Fruit fly (Drosophila melanogaster): ENCODE measurements around the gene CG15546.
A peak's percentile ranks its signal among the peaks of the same experiment; 100 is the strongest.

Gene CG15546

dm6 chr3R:30912402-30912801, 36.4 kb upstream of the CG15546 start, which contains the start of gene Ptx1 (continued):
- TF ChIP-seq HLH54F (GFP tag; optimal IDR thresholded peaks at IDR 0.05): no peak
- TF ChIP-seq ato (GFP tag; IDR thresholded peaks at IDR 0.05; ENCODE audit: partially characterized antibody): no peak
- TF ChIP-seq phol (tag; optimal IDR thresholded peaks at IDR 0.05): peak; percentile 88
- TF ChIP-seq CG1832 (GFP tag; optimal IDR thresholded peaks at IDR 0.05): peak; percentile 100
- TF ChIP-seq CG3838 (GFP tag; optimal IDR thresholded peaks at IDR 0.05): no peak
- no peak for TF ChIP-seq Awh (GFP tag; IDR thresholded peaks at IDR 0.05)
- no peak for TF ChIP-seq Six4 (GFP tag; optimal IDR thresholded peaks at IDR 0.05)
- no peak for TF ChIP-seq CG8944 (GFP tag; optimal IDR thresholded peaks at IDR 0.05)
- 0 out of 3 replicates have a peak, but pooled peaks have one; percentile 47 for TF ChIP-seq z (GFP tag; IDR thresholded peaks at IDR 0.05)
- no peak for TF ChIP-seq disco-r (GFP tag; optimal IDR thresholded peaks at IDR 0.05)
- TF ChIP-seq Lhr (GFP tag; optimal IDR thresholded peaks at IDR 0.05): no peak
- no peak for TF ChIP-seq CG15601 (tag; optimal IDR thresholded peaks at IDR 0.05)
- TF ChIP-seq Neu2 (GFP tag; optimal IDR thresholded peaks at IDR 0.05; ENCODE audit: borderline replicate concordance): no peak
- TF ChIP-seq CG15514 (GFP tag; optimal IDR thresholded peaks at IDR 0.05): no peak
- TF ChIP-seq psq (GFP tag; optimal IDR thresholded peaks at IDR 0.05): no peak
- TF ChIP-seq ro (GFP tag; IDR thresholded peaks at IDR 0.05): no peak
- TF ChIP-seq CG6813 (GFP tag; optimal IDR thresholded peaks at IDR 0.05): no peak
- peak; percentile 80 for TF ChIP-seq sna (GFP tag; IDR thresholded peaks at IDR 0.05; ENCODE audit: partially characterized antibody)
- no peak for TF ChIP-seq tx (GFP tag; optimal IDR thresholded peaks at IDR 0.05)
- TF ChIP-seq CG17328 (GFP tag; IDR thresholded peaks at IDR 0.05): 0 out of 2 replicates have a peak, but pooled peaks have one; percentile 17
- TF ChIP-seq CG12155 (GFP tag; optimal IDR thresholded peaks at IDR 0.05): peak; percentile 100
- TF ChIP-seq crol (GFP tag; IDR thresholded peaks at IDR 0.05): peak; percentile 93
- TF ChIP-seq Ptx1 (GFP tag; IDR thresholded peaks at IDR 0.05): peak; percentile 52
- no peak for TF ChIP-seq fu2 (GFP tag; optimal IDR thresholded peaks at IDR 0.05)
- TF ChIP-seq CG10321 (GFP tag; IDR thresholded peaks at IDR 0.05): peak; percentile 98
- no peak for TF ChIP-seq bcd (GFP tag; optimal IDR thresholded peaks at IDR 0.05)
- no peak for TF ChIP-seq Bdp1 (GFP tag; optimal IDR thresholded peaks at IDR 0.05)
- TF ChIP-seq CG2712 (tag; optimal IDR thresholded peaks at IDR 0.05): peak; percentile 30
- TF ChIP-seq YL-1 (GFP tag; optimal IDR thresholded peaks at IDR 0.05): no peak
- no peak for TF ChIP-seq Antp (GFP tag; optimal IDR thresholded peaks at IDR 0.05)
- TF ChIP-seq HLHmδ (GFP tag; optimal IDR thresholded peaks at IDR 0.05): no peak
- no peak for TF ChIP-seq CG17385 (GFP tag; optimal IDR thresholded peaks at IDR 0.05)
- no peak for TF ChIP-seq fd102C (GFP tag; optimal IDR thresholded peaks at IDR 0.05)
- TF ChIP-seq grau (tag; optimal IDR thresholded peaks at IDR 0.05): peak; percentile 14
- TF ChIP-seq Dbx (GFP tag; IDR thresholded peaks at IDR 0.05): peak; percentile 50; the same call in 2 of the 3 replicates
- no peak for TF ChIP-seq H15 (GFP tag; IDR thresholded peaks at IDR 0.05)
- TF ChIP-seq CG12942 (GFP tag; optimal IDR thresholded peaks at IDR 0.05): no peak
- no peak for TF ChIP-seq CG9437 (GFP tag; optimal IDR thresholded peaks at IDR 0.05)
- TF ChIP-seq nerfin-2 (GFP tag; IDR thresholded peaks at IDR 0.05; ENCODE audit: partially characterized antibody): peak; percentile 50; the same call in 1 of the 2 replicates
- TF ChIP-seq CG12219 (GFP tag; optimal IDR thresholded peaks at IDR 0.05): no peak
- TF ChIP-seq CG1602 (GFP tag; optimal IDR thresholded peaks at IDR 0.05): no peak
- peak; percentile 5 for TF ChIP-seq kni (GFP tag; optimal IDR thresholded peaks at IDR 0.05)
- no peak for TF ChIP-seq CG1603 (tag; optimal IDR thresholded peaks at IDR 0.05)
- peak; percentile 44 for TF ChIP-seq ash1 (GFP tag; optimal IDR thresholded peaks at IDR 0.05)
- no peak for TF ChIP-seq hb (GFP tag; IDR thresholded peaks at IDR 0.05; ENCODE audit: partially characterized antibody)
- peak; percentile 69 for TF ChIP-seq Deaf1 (tag; optimal IDR thresholded peaks at IDR 0.05)
- peak; percentile 62; the same call in 1 of the 2 replicates for TF ChIP-seq CG32767 (GFP tag; IDR thresholded peaks at IDR 0.05)
- TF ChIP-seq crc (GFP tag; optimal IDR thresholded peaks at IDR 0.05): no peak
- TF ChIP-seq CG14441 (GFP tag; IDR thresholded peaks at IDR 0.05): peak; percentile 35; the same call in 1 of the 2 replicates
- TF ChIP-seq pb (GFP tag; optimal IDR thresholded peaks at IDR 0.05): no peak
- no peak for TF ChIP-seq Taf1 (GFP tag; IDR thresholded peaks at IDR 0.05)
